Fruit fly (Drosophila melanogaster) S2 (cell line): Measurements from ENCODE around the gene stet.

ENCODE experiments used
- CG8478 ChIP-seq: fragments of >200 bp; optimal IDR thresholded peaks from 2 replicates; lab custom pipeline; 2018
- CTCF ChIP-seq, 2 experiments: fragments of >200 bp; optimal IDR thresholded peaks; 2 replicates each; lab custom pipeline; 2018

Gene stet

DNA sequence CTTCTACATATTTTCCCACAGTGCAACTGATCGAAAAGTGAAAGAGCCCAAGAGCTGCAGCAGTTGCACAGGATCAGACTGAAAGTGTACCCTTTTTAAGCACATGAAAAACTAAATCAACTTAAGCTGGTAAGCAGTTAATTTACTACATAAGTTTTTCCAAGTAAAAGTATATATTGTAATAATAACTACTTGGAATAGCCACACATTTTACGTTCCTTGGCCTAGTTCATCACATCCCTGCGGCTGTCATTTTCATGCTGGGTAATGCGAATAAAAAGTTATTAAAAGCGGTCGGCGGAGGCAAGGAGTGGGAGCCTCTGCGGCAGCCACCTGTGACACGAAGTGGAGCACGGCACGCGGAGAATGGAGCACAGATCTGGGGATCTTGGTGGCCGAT, 38.4 kb downstream of the stet start:
- TF ChIP-seq CG8478 (lab: Kevin White, UChicago) (no peak), CTCF (optimal IDR thresholded peaks at IDR 0.05; lab: Kevin White, UChicago) (no peak)

DNA sequence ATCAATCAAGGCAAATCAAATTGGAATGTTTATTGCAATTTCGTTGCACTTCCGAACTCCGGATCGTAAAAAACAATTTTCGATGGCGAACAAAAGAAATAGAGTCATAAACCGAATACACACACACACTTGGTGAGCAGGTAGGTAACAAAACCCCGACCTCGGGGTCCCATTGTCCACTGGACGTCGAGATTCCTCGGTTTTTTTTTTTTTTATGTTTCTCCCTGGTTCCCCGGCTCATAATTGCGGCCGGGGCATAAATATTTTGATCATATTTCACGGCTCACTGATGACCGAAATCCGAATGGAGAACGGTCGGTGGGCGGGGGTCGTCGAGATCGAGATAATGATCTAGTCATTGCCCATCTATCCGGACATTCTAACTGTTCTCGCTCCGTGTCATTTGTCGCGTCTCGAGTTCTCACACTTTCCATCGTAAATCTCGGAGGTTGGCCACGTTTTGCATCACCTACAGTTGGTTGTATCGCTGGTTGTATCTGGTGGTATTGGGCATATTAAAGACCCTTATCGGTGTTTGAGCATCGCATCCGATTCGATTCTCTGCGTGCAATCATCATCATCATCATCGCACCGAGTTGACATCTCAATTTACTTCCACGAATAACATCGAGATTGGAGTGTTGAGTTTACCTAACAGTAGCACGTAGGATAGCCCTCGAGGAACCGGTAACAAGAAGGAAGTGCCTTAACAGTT, 41.4 kb downstream of the stet start:
- no peak for TF ChIP-seq CG8478 (lab: Kevin White, UChicago)
- no peak for TF ChIP-seq CTCF (optimal IDR thresholded peaks at IDR 0.05; lab: Kevin White, UChicago)

DNA sequence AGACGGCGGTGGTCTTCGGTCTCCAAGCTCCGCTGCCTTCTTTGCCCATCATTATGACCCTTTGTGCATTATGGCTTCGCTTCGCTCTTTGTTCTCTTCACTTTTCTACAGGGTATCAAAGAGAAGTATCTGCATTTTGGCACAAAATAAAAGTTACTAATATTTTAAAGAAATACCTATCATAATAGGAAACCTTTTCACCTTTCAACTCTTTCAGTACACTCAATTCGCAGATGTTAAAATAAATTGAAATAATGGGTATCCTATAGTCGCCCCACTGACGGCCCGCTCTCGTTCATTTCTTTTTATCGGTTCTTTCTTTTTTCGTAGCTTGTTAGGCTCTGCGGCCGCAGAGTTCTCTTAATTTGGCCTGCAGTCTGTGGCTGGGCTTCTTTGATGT, 46.4 kb downstream of the stet start:
- no peak for TF ChIP-seq CG8478 (lab: Kevin White, UChicago)
- no peak for TF ChIP-seq CTCF (optimal IDR thresholded peaks at IDR 0.05; lab: Kevin White, UChicago)

DNA sequence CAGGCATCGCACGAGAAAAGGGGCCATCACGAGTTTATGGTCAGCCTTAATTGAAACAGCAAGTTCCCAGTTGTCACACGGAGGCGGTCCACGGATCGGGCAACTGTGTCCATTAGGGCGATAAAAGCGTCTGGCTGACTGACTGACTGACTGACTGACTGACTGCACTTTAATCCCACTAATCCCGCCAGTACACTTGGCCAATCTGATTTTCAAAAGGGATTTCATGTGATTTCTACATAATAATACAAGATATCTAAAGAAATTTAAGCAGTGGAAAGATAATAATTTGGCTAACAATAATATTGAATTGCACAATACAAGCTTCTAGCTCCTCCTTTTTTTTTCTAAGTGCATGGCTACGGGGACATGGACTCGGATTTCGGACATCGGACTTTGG, 47.0 kb downstream of the stet start:
- TF ChIP-seq CG8478 (lab: Kevin White, UChicago) (no peak), CTCF (optimal IDR thresholded peaks at IDR 0.05; lab: Kevin White, UChicago) (no peak)

DNA sequence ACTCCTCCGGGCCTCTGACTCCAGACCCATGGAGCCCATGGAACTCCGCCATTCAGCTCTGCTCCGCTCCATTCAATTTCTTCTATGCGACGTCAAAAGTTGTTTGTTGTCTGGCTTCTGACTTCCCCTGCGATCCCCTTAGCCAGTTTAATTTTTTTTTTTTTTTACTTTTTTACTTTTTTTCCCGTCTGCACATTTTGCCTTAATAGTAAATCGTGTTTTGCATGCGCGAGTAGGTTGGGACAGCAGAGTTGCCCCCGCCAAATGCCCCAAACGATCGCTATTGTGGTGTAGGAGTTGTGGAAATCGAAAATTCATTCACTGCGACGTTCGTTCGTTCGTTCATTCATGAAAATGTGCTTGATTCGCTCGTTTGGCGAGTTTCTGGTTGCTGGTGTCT, 48.3 kb downstream of the stet start:
- TF ChIP-seq CG8478 (lab: Kevin White, UChicago) (no peak), CTCF (optimal IDR thresholded peaks at IDR 0.05; lab: Kevin White, UChicago) (no peak)

DNA sequence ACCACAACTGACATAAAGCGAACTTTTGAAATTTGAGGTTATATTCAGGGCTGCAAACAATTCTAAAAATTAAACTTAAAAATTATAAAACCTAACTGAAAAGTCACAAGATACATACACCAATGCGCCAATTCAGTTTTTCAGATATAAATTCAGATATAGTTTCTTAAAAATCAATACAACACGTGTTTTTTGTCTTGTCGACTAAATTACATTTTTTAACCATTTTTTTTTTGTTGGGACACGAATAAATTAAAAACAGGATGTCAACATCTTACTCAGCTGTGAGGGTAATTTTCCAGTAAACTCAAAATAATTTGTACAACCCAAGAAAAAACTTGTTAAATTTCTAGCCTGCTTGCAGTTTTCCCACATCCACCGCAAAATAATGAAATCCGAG, 51.6 kb downstream of the stet start, which contains the start of gene SA2:
Gene SA2 (minus strand): TSS at position 101 of the 400 bp plus-strand sequence.
- TF ChIP-seq CG8478 (lab: Kevin White, UChicago) (no peak), CTCF (optimal IDR thresholded peaks at IDR 0.05; lab: Kevin White, UChicago) (no peak)

DNA sequence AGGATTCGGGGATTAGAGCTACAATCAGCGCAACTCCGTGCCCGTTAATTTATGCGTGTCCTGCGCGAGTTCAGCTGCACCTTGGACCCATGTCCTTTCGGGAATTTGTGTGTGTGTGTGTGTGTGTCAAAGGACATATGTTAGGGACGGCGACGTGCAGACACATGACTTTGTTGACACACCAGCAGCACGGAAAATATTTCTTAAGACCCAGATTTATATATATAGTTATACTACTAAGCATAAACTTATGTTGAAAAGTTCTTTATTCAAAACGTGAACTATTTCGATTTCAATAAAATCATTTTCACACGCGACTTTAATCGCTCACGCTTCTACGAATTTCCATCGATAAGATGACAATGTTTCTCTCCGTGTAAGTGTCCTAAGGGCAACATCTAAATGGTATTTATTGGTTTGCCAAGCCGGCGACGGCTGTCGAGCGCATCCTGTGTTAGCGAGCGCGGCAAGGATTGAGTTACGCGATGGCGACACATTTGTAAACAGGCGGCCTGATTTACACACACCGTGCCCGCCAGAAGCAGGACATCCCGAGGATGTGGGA, 57.8 kb downstream of the stet start:
- no peak for TF ChIP-seq CG8478 (lab: Kevin White, UChicago)
- TF ChIP-seq CTCF (optimal IDR thresholded peaks at IDR 0.05; lab: Kevin White, UChicago) = no peak
